Worm (Caenorhabditis elegans): ENCODE results near the gene Y60C6A.1.

- TF ChIP-seq klf-2 (GFP tag; conservative IDR thresholded peaks at IDR 0.05) (no peak), med-1 (GFP tag; optimal IDR thresholded peaks at IDR 0.05; ENCODE audit: insufficient read depth) (no peak)
Observed at ce11 chrV:4769633-4770032, 13.8 kb upstream of the Y60C6A.1 start, which contains the start of gene C18G1.9.
